Worm (Caenorhabditis elegans): Measurements from ENCODE around the gene C38C6.3.

Gene C38C6.3

ce11 chrII:14632823-14633222 is at the start of gene C38C6.3:
TSS of gene C38C6.3 (plus strand) at chrII:14633123.
- no peak for TF ChIP-seq nhr-12 (tag; optimal IDR thresholded peaks at IDR 0.05)

ce11 chrII:14587407-14587806 is 45.5 kb upstream of the C38C6.3 start, which contains the start of gene C01G12.5:
TSS of gene C01G12.5 (minus strand) at chrII:14587507.
- TF ChIP-seq hlh-17 (GFP tag; optimal IDR thresholded peaks at IDR 0.05; ENCODE audit: borderline replicate concordance) (no peak), C04F5.9 (tag; optimal IDR thresholded peaks at IDR 0.05) (no peak), C34B4.2 (tag; optimal IDR thresholded peaks at IDR 0.05) (no peak), sox-4 (tag; optimal IDR thresholded peaks at IDR 0.05) (no peak), lin-35 (GFP tag; optimal IDR thresholded peaks at IDR 0.05) (no peak), hpl-2 (GFP tag; optimal IDR thresholded peaks at IDR 0.05) (no peak), lin-13 (GFP tag; optimal IDR thresholded peaks at IDR 0.05) (no peak), irx-1 (tag; optimal IDR thresholded peaks at IDR 0.05) (no peak), fos-1 (tag; optimal IDR thresholded peaks at IDR 0.05) (no peak), hlh-4 (tag; optimal IDR thresholded peaks at IDR 0.05) (no peak), pqm-1 (tag; optimal IDR thresholded peaks at IDR 0.05) (no peak), nhr-19 (GFP tag; conservative IDR thresholded peaks at IDR 0.05) (no peak), lin-15B (tag; optimal IDR thresholded peaks at IDR 0.05) (no peak), unc-62 (GFP tag; optimal IDR thresholded peaks at IDR 0.05) (no peak), unc-130 (tag; optimal IDR thresholded peaks at IDR 0.05) (no peak)

ce11 chrII:14588162-14588561 is 44.8 kb upstream of the C38C6.3 start, which contains the start of gene nspb-10:
TSS of gene nspb-10 (minus strand) at chrII:14588262.
- no peak for TF ChIP-seq ceh-88 (GFP tag; IDR thresholded peaks at IDR 0.05)

ce11 chrII:14591699-14592098 is 41.2 kb upstream of the C38C6.3 start, which contains the start of gene C01G12.7:
TSS of gene C01G12.7 (minus strand) at chrII:14591893.
- peak; percentile 45 for TF ChIP-seq nhr-47 (tag; optimal IDR thresholded peaks at IDR 0.05)
- peak; percentile 1 for TF ChIP-seq sox-4 (tag; optimal IDR thresholded peaks at IDR 0.05)
- no peak for TF ChIP-seq hlh-17 (GFP tag; optimal IDR thresholded peaks at IDR 0.05; ENCODE audit: borderline replicate concordance)
- TF ChIP-seq xbp-1 (tag; optimal IDR thresholded peaks at IDR 0.05): no peak
- TF ChIP-seq nhr-20 (tag; optimal IDR thresholded peaks at IDR 0.05): peak; percentile 12
- peak; percentile 79 for TF ChIP-seq fkh-8 (tag; optimal IDR thresholded peaks at IDR 0.05)
- TF ChIP-seq nhr-71 (tag; optimal IDR thresholded peaks at IDR 0.05): peak; percentile 61
- TF ChIP-seq fkh-4 (tag; optimal IDR thresholded peaks at IDR 0.05; ENCODE audit: borderline replicate concordance): no peak
- TF ChIP-seq swsn-7 (tag; optimal IDR thresholded peaks at IDR 0.05): peak; percentile 18

ce11 chrII:14592629-14593028 is 40.3 kb upstream of the C38C6.3 start:
- TF ChIP-seq ceh-63 (GFP tag; optimal IDR thresholded peaks at IDR 0.05): no peak
- peak; percentile 38 for TF ChIP-seq nhr-11 (tag; optimal IDR thresholded peaks at IDR 0.05)
- TF ChIP-seq lin-14 (GFP tag; optimal IDR thresholded peaks at IDR 0.05): peak; percentile 37
- no peak for TF ChIP-seq ceh-90 (tag; optimal IDR thresholded peaks at IDR 0.05)
- TF ChIP-seq C04F5.9 (tag; optimal IDR thresholded peaks at IDR 0.05): no peak

ce11 chrII:14593281-14593680 is 39.6 kb upstream of the C38C6.3 start, which contains the start of gene catp-4:
TSS of gene catp-4 (plus strand) at chrII:14593581.
- TF ChIP-seq mab-9 (GFP tag; IDR thresholded peaks at IDR 0.05) (no peak), xbp-1 (tag; optimal IDR thresholded peaks at IDR 0.05) (no peak), fos-1 (tag; optimal IDR thresholded peaks at IDR 0.05) (no peak), egl-27 (tag; optimal IDR thresholded peaks at IDR 0.05) (no peak), isw-1 (GFP tag; IDR thresholded peaks at IDR 0.05) (no peak), ets-5 (GFP tag; IDR thresholded peaks at IDR 0.05) (no peak), ceh-63 (GFP tag; optimal IDR thresholded peaks at IDR 0.05) (no peak), fkh-10 (GFP tag; optimal IDR thresholded peaks at IDR 0.05) (no peak), hlh-17 (GFP tag; optimal IDR thresholded peaks at IDR 0.05; ENCODE audit: borderline replicate concordance) (no peak), efl-3 (GFP tag; optimal IDR thresholded peaks at IDR 0.05) (no peak), ama-1 (optimal IDR thresholded peaks at IDR 0.05) (no peak), ces-1 (GFP tag; optimal IDR thresholded peaks at IDR 0.05) (no peak), ceh-88 (GFP tag; IDR thresholded peaks at IDR 0.05) (no peak), ceh-82 (tag; optimal IDR thresholded peaks at IDR 0.05) (no peak), Y116A8C.19 (tag; optimal IDR thresholded peaks at IDR 0.05; ENCODE audit: borderline replicate concordance) (no peak), nhr-237 (tag; optimal IDR thresholded peaks at IDR 0.05) (no peak), C04F5.9 (tag; optimal IDR thresholded peaks at IDR 0.05) (no peak), dsc-1 (tag; optimal IDR thresholded peaks at IDR 0.05) (no peak)
